Worm (Caenorhabditis elegans): ENCODE results near the gene srh-166.

DNA sequence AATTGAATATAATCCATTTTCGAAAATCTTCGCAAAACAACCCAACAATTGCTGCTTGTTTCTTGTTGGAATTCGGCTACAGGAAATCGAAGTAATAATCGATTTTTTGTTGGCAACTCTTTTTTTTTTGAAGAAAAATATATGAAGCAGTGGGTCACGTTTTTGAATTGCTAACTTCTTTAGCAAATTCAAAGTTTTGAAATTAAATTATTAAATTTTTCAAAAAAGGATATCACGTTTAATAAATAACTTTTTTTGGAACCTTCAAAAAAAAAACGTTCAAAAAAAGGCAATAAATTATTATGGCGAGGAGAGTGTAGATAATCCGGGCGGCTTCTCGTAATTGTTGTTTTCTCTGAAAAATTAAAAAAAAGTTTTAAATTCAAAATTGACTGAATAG lies 10.5 kb upstream of the srh-166 start, which contains the start of gene Y38H6C.15:
- no peak for TF ChIP-seq lin-39 (tag; optimal IDR thresholded peaks at IDR 0.05)
- TF ChIP-seq pqm-1 (tag; optimal IDR thresholded peaks at IDR 0.05): no peak
- no peak for TF ChIP-seq nhr-77 (tag; optimal IDR thresholded peaks at IDR 0.05)
- TF ChIP-seq nfya-1 (tag; optimal IDR thresholded peaks at IDR 0.05; ENCODE audit: insufficient read depth): no peak
- TF ChIP-seq tbx-2 (tag; optimal IDR thresholded peaks at IDR 0.05): no peak
- TF ChIP-seq ztf-4 (tag; optimal IDR thresholded peaks at IDR 0.05): no peak
- no peak for TF ChIP-seq nhr-76 (tag; optimal IDR thresholded peaks at IDR 0.05)
- TF ChIP-seq ama-1 (optimal IDR thresholded peaks at IDR 0.05): no peak

Measured in whole organism, L3 larva.